Fruit fly (Drosophila melanogaster): ENCODE results near the gene CG10747.

Gene CG10747

DNA sequence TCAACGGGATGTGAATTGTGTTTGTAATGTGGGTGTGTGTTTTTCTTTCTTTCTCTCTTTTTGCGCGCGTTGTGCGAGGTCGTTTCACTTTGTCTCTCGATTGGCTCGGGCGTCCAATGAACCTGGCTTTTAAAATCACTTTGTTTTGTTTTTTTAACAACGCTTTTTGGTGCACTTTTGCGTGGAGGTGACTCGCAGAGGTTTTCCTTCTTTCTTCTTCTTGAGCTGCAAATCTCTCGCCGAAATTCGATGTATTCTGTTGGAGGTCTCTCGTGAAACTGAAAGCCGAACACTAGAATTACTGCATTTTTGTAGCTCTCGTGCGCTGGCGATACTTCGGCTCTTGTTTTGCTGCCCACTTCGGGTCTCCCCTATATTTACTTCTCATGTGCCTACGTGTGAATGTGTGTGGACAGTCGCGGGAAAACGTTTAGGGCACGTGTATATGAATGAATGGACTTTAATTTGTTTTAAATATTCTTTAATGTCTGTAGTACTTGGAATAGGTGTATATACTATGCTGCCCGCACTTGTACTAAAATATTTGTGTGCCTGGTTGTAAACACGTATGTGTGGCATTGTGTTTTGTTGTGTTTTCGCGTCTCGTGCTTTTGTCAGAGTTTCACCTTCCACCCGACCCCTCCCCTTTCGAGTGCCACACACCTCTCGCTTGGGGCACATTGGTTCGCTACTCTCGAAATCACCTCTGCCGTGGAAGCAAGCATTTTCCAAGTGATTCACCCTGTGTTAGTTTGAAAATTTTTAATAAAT lies 6.2 kb downstream of the CG10747 start, which contains the start of gene fok (continued):
- peak; percentile 98 for TF ChIP-seq Ets96B (tag; optimal IDR thresholded peaks at IDR 0.05)
- TF ChIP-seq Sox102F (GFP tag; optimal IDR thresholded peaks at IDR 0.05), result peak; percentile 99
- TF ChIP-seq CG6163 (GFP tag; IDR thresholded peaks at IDR 0.05), result peak; percentile 96
- TF ChIP-seq CG6792 (GFP tag; optimal IDR thresholded peaks at IDR 0.05), result peak; percentile 99
- TF ChIP-seq CG16779 (tag; optimal IDR thresholded peaks at IDR 0.05), result peak; percentile 96
- peak; percentile 95 for TF ChIP-seq CG7368 (GFP tag; optimal IDR thresholded peaks at IDR 0.05)
- peak; percentile 96 for TF ChIP-seq CG6854 (GFP tag; optimal IDR thresholded peaks at IDR 0.05)
- TF ChIP-seq CG8119 (GFP tag; IDR thresholded peaks at IDR 0.05), result peak; percentile 99
- TF ChIP-seq CG6276 (GFP tag; optimal IDR thresholded peaks at IDR 0.05), result peak; percentile 97
- TF ChIP-seq CG8319 (GFP tag; optimal IDR thresholded peaks at IDR 0.05), result peak; percentile 97
- TF ChIP-seq fd85E (GFP tag; optimal IDR thresholded peaks at IDR 0.05), result peak; percentile 91
- TF ChIP-seq CG34406 (GFP tag; optimal IDR thresholded peaks at IDR 0.05), result peak; percentile 97
- TF ChIP-seq CG1621 (tag; optimal IDR thresholded peaks at IDR 0.05), result peak; percentile 95
- TF ChIP-seq eg (GFP tag; IDR thresholded peaks at IDR 0.05), result peak; percentile 94
- peak; percentile 97 for TF ChIP-seq CG10631 (GFP tag; optimal IDR thresholded peaks at IDR 0.05)
- TF ChIP-seq Met (GFP tag; optimal IDR thresholded peaks at IDR 0.05), result peak; percentile 99
- peak; percentile 98 for TF ChIP-seq ss (GFP tag; optimal IDR thresholded peaks at IDR 0.05)
- peak; percentile 93 for TF ChIP-seq CG11294 (GFP tag; IDR thresholded peaks at IDR 0.05)
- TF ChIP-seq CG3032 (tag; optimal IDR thresholded peaks at IDR 0.05), result peak; percentile 97

dm6 chr2L:20084068-20084651 lies 7.0 kb downstream of the CG10747 start:
- TF ChIP-seq Eip78C (GFP tag), result no peak
- TF ChIP-seq Hr38 (GFP tag; optimal IDR thresholded peaks at IDR 0.05), result no peak
- peak; percentile 53 for TF ChIP-seq Eip93F (GFP tag; optimal IDR thresholded peaks at IDR 0.05)
- no peak for TF ChIP-seq CG6792 (GFP tag; optimal IDR thresholded peaks at IDR 0.05)
- TF ChIP-seq Ets21C (GFP tag; optimal IDR thresholded peaks at IDR 0.05), result no peak
- TF ChIP-seq CG32006 (GFP tag; optimal IDR thresholded peaks at IDR 0.05), result no peak
- no peak for TF ChIP-seq pdm3 (GFP tag; optimal IDR thresholded peaks at IDR 0.05)
- no peak for TF ChIP-seq lz (GFP tag; optimal IDR thresholded peaks at IDR 0.05)
- no peak for TF ChIP-seq Blimp-1 (GFP tag; optimal IDR thresholded peaks at IDR 0.05)
- no peak for TF ChIP-seq Smox (GFP tag; optimal IDR thresholded peaks at IDR 0.05)
- TF ChIP-seq Hr39 (GFP tag; optimal IDR thresholded peaks at IDR 0.05), result no peak
- no peak for TF ChIP-seq CG3919 (GFP tag; optimal IDR thresholded peaks at IDR 0.05)
- no peak for TF ChIP-seq Ets96B (tag; optimal IDR thresholded peaks at IDR 0.05)
- no peak for TF ChIP-seq fd85E (GFP tag; optimal IDR thresholded peaks at IDR 0.05)
- TF ChIP-seq acj6 (GFP tag; optimal IDR thresholded peaks at IDR 0.05), result no peak
- no peak for TF ChIP-seq OdsH (GFP tag; optimal IDR thresholded peaks at IDR 0.05)
- no peak for TF ChIP-seq salr (GFP tag; optimal IDR thresholded peaks at IDR 0.05)
- TF ChIP-seq CG4318 (GFP tag; optimal IDR thresholded peaks at IDR 0.05), result no peak
- TF ChIP-seq Gug (GFP tag; IDR thresholded peaks at IDR 0.05), result no peak
- TF ChIP-seq Met (GFP tag; optimal IDR thresholded peaks at IDR 0.05), result no peak
- no peak for TF ChIP-seq cyc (GFP tag; optimal IDR thresholded peaks at IDR 0.05)
- TF ChIP-seq topi (GFP tag; optimal IDR thresholded peaks at IDR 0.05), result no peak
- TF ChIP-seq CG16779 (tag; optimal IDR thresholded peaks at IDR 0.05), result no peak
- peak; percentile 36 for TF ChIP-seq dsx (GFP tag; optimal IDR thresholded peaks at IDR 0.05; ENCODE audit: poor library complexity, severe bottlenecking)
- no peak for TF ChIP-seq vri (GFP tag; optimal IDR thresholded peaks at IDR 0.05)
- no peak for TF ChIP-seq CG1621 (tag; optimal IDR thresholded peaks at IDR 0.05)
- TF ChIP-seq Sox102F (GFP tag; optimal IDR thresholded peaks at IDR 0.05), result no peak
- TF ChIP-seq Sox15 (GFP tag; optimal IDR thresholded peaks at IDR 0.05), result no peak
- TF ChIP-seq Lpt (GFP tag; optimal IDR thresholded peaks at IDR 0.05), result no peak
- TF ChIP-seq eg (GFP tag; IDR thresholded peaks at IDR 0.05), result 0 out of 3 replicates have a peak, but pooled peaks have one; percentile 5
- no peak for TF ChIP-seq CG8319 (GFP tag; optimal IDR thresholded peaks at IDR 0.05)
- no peak for TF ChIP-seq CG6808 (GFP tag; optimal IDR thresholded peaks at IDR 0.05)
- TF ChIP-seq CG8632 (GFP tag; optimal IDR thresholded peaks at IDR 0.05), result no peak
- no peak for TF ChIP-seq net (GFP tag; optimal IDR thresholded peaks at IDR 0.05)
- no peak for TF ChIP-seq dac (GFP tag; optimal IDR thresholded peaks at IDR 0.05)
- TF ChIP-seq CG9139 (GFP tag; optimal IDR thresholded peaks at IDR 0.05), result peak; percentile 8
- no peak for TF ChIP-seq CG34406 (GFP tag; optimal IDR thresholded peaks at IDR 0.05)
- 0 out of 3 replicates have a peak, but pooled peaks have one; percentile 35 for TF ChIP-seq CG8119 (GFP tag; IDR thresholded peaks at IDR 0.05)
- peak; percentile 47 to 48 for TF ChIP-seq ss (GFP tag; optimal IDR thresholded peaks at IDR 0.05)

Data from whole organism, prepupa.